Worm (Caenorhabditis elegans) whole organism, L1 larva: ENCODE results near the gene clc-7.

Source experiments
- alr-1 ChIP-seq: fragments of 200-800 bp; sonication (Bioruptor generic); optimal IDR thresholded peaks from 2 replicates; lab custom pipeline; 2018; ENCODE audit warnings: borderline replicate concordance, mild to moderate bottlenecking, missing genetic modification characterization, missing compliant biosample characterization
- blmp-1 ChIP-seq: fragments of 150-350 bp; optimal IDR thresholded peaks from 2 replicates; lab custom pipeline; 2014; ENCODE audit warnings: missing biosample characterization, missing genetic modification characterization
- ceh-63 ChIP-seq: fragments of 200-800 bp; sonication (Bioruptor generic); optimal IDR thresholded peaks from 2 replicates; lab custom pipeline; 2018; ENCODE audit warnings: mild to moderate bottlenecking, missing genetic modification characterization, missing compliant biosample characterization
- ceh-88 ChIP-seq: fragments of 200-800 bp; sonication (Bioruptor generic); IDR thresholded peaks from 2 replicates; pipeline ENCODE4 v1.3.6; 2022; ENCODE audit warnings: missing genetic modification characterization, missing compliant biosample characterization
- ceh-90 ChIP-seq: sonication (generic microtip); optimal IDR thresholded peaks from 2 replicates; lab custom pipeline; 2016; ENCODE audit warnings: missing genetic modification characterization, missing compliant biosample characterization
- dpl-1 ChIP-seq, 3 experiments: fragments of 150-350 bp in 2 of 3; sonication (generic microtip) in 1 of 3; optimal IDR thresholded peaks; 2 replicates each; lab custom pipeline; 2014 to 2017; ENCODE audit warnings: missing biosample characterization in 3 of 3, missing genetic modification characterization in 3 of 3, missing genetic modification reagents in 3 of 3
- efl-1 ChIP-seq, 4 experiments: fragments of 150-350 bp; optimal IDR thresholded peaks in 3 of 4; peaks in 1 of 4; 1 replicate in 1 of 4; 2 replicates in 3 of 4; lab custom pipeline; 2014; ENCODE audit warnings: missing biosample characterization in 2 of 4, missing genetic modification characterization in 2 of 4, missing genetic modification reagents in 2 of 4
- elt-2 ChIP-seq: sonication (generic microtip); optimal IDR thresholded peaks from 2 replicates; lab custom pipeline; 2016; ENCODE audit warnings: missing genetic modification characterization, mild to moderate bottlenecking, inconsistent platforms, missing compliant biosample characterization, missing genetic modification reagents
- ets-5 ChIP-seq: fragments of 200-800 bp; sonication (Bioruptor generic); IDR thresholded peaks from 2 replicates; pipeline ENCODE4 v1.3.6; 2022; ENCODE audit warnings: missing genetic modification characterization, missing compliant biosample characterization
- fkh-10 ChIP-seq: sonication (generic microtip); optimal IDR thresholded peaks from 2 replicates; lab custom pipeline; 2017; ENCODE audit warnings: missing biosample characterization, missing genetic modification reagents, missing genetic modification characterization
- fos-1 ChIP-seq: fragments of 150-350 bp; optimal IDR thresholded peaks from 2 replicates; lab custom pipeline; 2014; ENCODE audit warnings: missing biosample characterization, missing genetic modification characterization
- hlh-17 ChIP-seq: fragments of 200-800 bp; sonication (Bioruptor generic); optimal IDR thresholded peaks from 2 replicates; lab custom pipeline; 2018; ENCODE audit warnings: missing genetic modification characterization, mild to moderate bottlenecking, missing compliant biosample characterization, moderate library complexity, borderline replicate concordance
- hlh-4 ChIP-seq: sonication (generic microtip); optimal IDR thresholded peaks from 2 replicates; lab custom pipeline; 2016; ENCODE audit warnings: mild to moderate bottlenecking, missing genetic modification characterization, missing compliant biosample characterization
- irx-1 ChIP-seq: sonication (generic microtip); optimal IDR thresholded peaks from 2 replicates; lab custom pipeline; 2016; ENCODE audit warnings: missing genetic modification characterization, missing compliant biosample characterization
- lin-14 ChIP-seq: fragments of 200-800 bp; sonication (Bioruptor generic); optimal IDR thresholded peaks from 2 replicates; lab custom pipeline; 2018; ENCODE audit warnings: mild to moderate bottlenecking, missing genetic modification characterization, moderate library complexity, missing compliant biosample characterization
- lin-39 ChIP-seq: fragments of 150-350 bp; optimal IDR thresholded peaks from 2 replicates; lab custom pipeline; 2014; ENCODE audit warnings: missing biosample characterization, missing genetic modification reagents, missing genetic modification characterization
- lsy-2 ChIP-seq, 2 experiments: fragments of 150-350 bp; optimal IDR thresholded peaks; 2 replicates each; lab custom pipeline; 2014; ENCODE audit warnings: missing biosample characterization in 2 of 2, missing genetic modification characterization in 2 of 2
- mab-9 ChIP-seq: fragments of 200-800 bp; sonication (Bioruptor generic); IDR thresholded peaks from 2 replicates; pipeline ENCODE4 v1.3.6; 2022; ENCODE audit warnings: missing genetic modification reagents, missing genetic modification characterization, missing compliant biosample characterization
- mep-1 ChIP-seq: fragments of 150-350 bp; optimal IDR thresholded peaks from 2 replicates; lab custom pipeline; 2014; ENCODE audit warnings: missing biosample characterization, missing genetic modification characterization
- nhr-11 ChIP-seq: fragments of 150-350 bp; optimal IDR thresholded peaks from 2 replicates; lab custom pipeline; 2014; ENCODE audit warnings: missing biosample characterization, missing genetic modification characterization
- nhr-12 ChIP-seq: sonication (generic microtip); optimal IDR thresholded peaks from 2 replicates; lab custom pipeline; 2017; ENCODE audit warnings: missing biosample characterization, missing genetic modification characterization
- nhr-19 ChIP-seq: fragments of 200-800 bp; sonication (Bioruptor generic); conservative IDR thresholded peaks from 2 replicates; pipeline ENCODE4 v1.3.6; 2022; ENCODE audit warnings: missing genetic modification characterization, missing compliant biosample characterization
- nhr-28 ChIP-seq: fragments of 150-350 bp; optimal IDR thresholded peaks from 2 replicates; lab custom pipeline; 2014; ENCODE audit warnings: missing biosample characterization, missing genetic modification characterization
- nhr-47 ChIP-seq: sonication (generic microtip); optimal IDR thresholded peaks from 2 replicates; lab custom pipeline; 2016; ENCODE audit warnings: mild to moderate bottlenecking, missing genetic modification characterization, moderate library complexity, missing compliant biosample characterization
- nhr-71 ChIP-seq: sonication (generic microtip); optimal IDR thresholded peaks from 2 replicates; lab custom pipeline; 2016; ENCODE audit warnings: mild to moderate bottlenecking, missing genetic modification characterization, moderate library complexity, missing compliant biosample characterization
- nhr-77 ChIP-seq: fragments of 150-350 bp; optimal IDR thresholded peaks from 2 replicates; lab custom pipeline; 2014; ENCODE audit warnings: missing biosample characterization, missing genetic modification characterization
- nhr-85 ChIP-seq: sonication (generic microtip); peaks from one replicate; lab custom pipeline; 2016; ENCODE audit warnings: missing genetic modification characterization, inconsistent platforms, missing compliant biosample characterization
- nhr-90 ChIP-seq: sonication (generic microtip); optimal IDR thresholded peaks from 2 replicates; lab custom pipeline; 2016; ENCODE audit warnings: mild to moderate bottlenecking, missing genetic modification characterization, missing compliant biosample characterization; ENCODE audit not compliant: poor library complexity
- pag-3 ChIP-seq: sonication (generic microtip); optimal IDR thresholded peaks from 2 replicates; lab custom pipeline; 2017; ENCODE audit warnings: missing genetic modification characterization, mild to moderate bottlenecking, missing compliant biosample characterization, antibody characterized with exemption, borderline replicate concordance; ENCODE audit not compliant: insufficient read depth
- pqm-1 ChIP-seq: sonication (generic microtip); optimal IDR thresholded peaks from 3 replicates; lab custom pipeline; 2017; ENCODE audit warnings: missing biosample characterization, missing genetic modification characterization
- rnt-1 ChIP-seq: sonication (generic microtip); optimal IDR thresholded peaks from 2 replicates; lab custom pipeline; 2016; ENCODE audit warnings: mild to moderate bottlenecking, missing genetic modification characterization, moderate library complexity, missing compliant biosample characterization
- snu-23 ChIP-seq: sonication (generic microtip); optimal IDR thresholded peaks from 2 replicates; lab custom pipeline; 2016; ENCODE audit warnings: missing genetic modification characterization, missing compliant biosample characterization
- sptf-1 ChIP-seq: fragments of 150-350 bp; optimal IDR thresholded peaks from 2 replicates; lab custom pipeline; 2014; ENCODE audit warnings: missing biosample characterization, missing genetic modification characterization
- sup-37 ChIP-seq: fragments of 200-800 bp; sonication (Bioruptor generic); optimal IDR thresholded peaks from 2 replicates; lab custom pipeline; 2018; ENCODE audit warnings: mild to moderate bottlenecking, missing genetic modification characterization, missing compliant biosample characterization
- swsn-7 ChIP-seq: sonication (generic microtip); optimal IDR thresholded peaks from 2 replicates; lab custom pipeline; 2016; ENCODE audit warnings: missing genetic modification characterization, missing compliant biosample characterization
- tbx-2 ChIP-seq: sonication (generic microtip); optimal IDR thresholded peaks from 2 replicates; lab custom pipeline; 2016; ENCODE audit warnings: missing genetic modification characterization, missing compliant biosample characterization
- unc-30 ChIP-seq: sonication (generic microtip); optimal IDR thresholded peaks from 2 replicates; lab custom pipeline; 2017; ENCODE audit warnings: missing biosample characterization, missing genetic modification characterization
- unc-62 ChIP-seq: fragments of 150-350 bp; optimal IDR thresholded peaks from 2 replicates; lab custom pipeline; 2014; ENCODE audit warnings: missing biosample characterization, missing genetic modification reagents, missing genetic modification characterization
- vab-15 ChIP-seq: sonication (generic microtip); optimal IDR thresholded peaks from 2 replicates; lab custom pipeline; 2017; ENCODE audit warnings: missing genotype, mild to moderate bottlenecking, missing genetic modification characterization, missing compliant biosample characterization
- xbp-1 ChIP-seq: sonication (generic microtip); optimal IDR thresholded peaks from 2 replicates; lab custom pipeline; 2016; ENCODE audit warnings: missing genetic modification characterization, missing compliant biosample characterization
- ztf-4 ChIP-seq: fragments of 150-350 bp; optimal IDR thresholded peaks from 2 replicates; lab custom pipeline; 2014; ENCODE audit warnings: missing biosample characterization, missing genetic modification characterization

clc-7 gene

DNA sequence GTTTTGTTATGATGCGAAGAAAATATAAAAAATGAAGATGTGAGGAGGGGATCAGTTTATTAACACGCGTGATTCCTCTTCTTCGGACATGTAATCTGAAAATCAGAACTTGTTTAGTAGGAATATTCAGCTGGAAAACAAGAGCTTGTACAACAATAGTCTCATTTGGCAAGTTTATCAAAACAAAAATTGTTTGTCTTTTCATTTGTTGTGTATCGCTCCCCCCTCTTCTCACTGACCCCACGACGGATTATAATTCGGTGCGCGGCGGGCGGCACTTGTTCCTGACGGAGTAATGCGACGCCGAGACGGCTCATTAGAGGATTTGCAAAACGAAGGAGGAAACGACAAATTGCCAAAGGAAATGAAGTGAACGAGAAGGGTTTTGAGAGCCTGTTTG lies 34.0 kb upstream of the clc-7 start, which contains the start of gene ZC449.4:
Gene ZC449.4, minus strand, starts transcription at position 101 of the 400 bp plus-strand sequence.
- TF ChIP-seq irx-1 (tag; lab: Kevin White, UChicago) (no peak), rnt-1 (tag; lab: Kevin White, UChicago) (no peak), tbx-2 (tag; lab: Kevin White, UChicago) (no peak), ztf-4 (tag; lab: Kevin White, UChicago) (no peak), vab-15 (tag; lab: Kevin White, UChicago) (no peak), ets-5 (GFP tag; lab: Robert Waterston, UW) (no peak), nhr-85 (tag; lab: Kevin White, UChicago) (no peak), snu-23 (no peak), unc-62 (GFP tag; lab: Kevin White, UChicago) (no peak), lsy-2 (tag; optimal IDR thresholded peaks at IDR 0.05; lab: Kevin White, UChicago) (no peak), unc-30 (tag; lab: Kevin White, UChicago) (no peak), swsn-7 (tag; lab: Kevin White, UChicago) (no peak), dpl-1 (GFP tag; optimal IDR thresholded peaks at IDR 0.05; lab: Kevin White, UChicago) (no peak), fos-1 (tag; lab: Kevin White, UChicago) (no peak)

DNA sequence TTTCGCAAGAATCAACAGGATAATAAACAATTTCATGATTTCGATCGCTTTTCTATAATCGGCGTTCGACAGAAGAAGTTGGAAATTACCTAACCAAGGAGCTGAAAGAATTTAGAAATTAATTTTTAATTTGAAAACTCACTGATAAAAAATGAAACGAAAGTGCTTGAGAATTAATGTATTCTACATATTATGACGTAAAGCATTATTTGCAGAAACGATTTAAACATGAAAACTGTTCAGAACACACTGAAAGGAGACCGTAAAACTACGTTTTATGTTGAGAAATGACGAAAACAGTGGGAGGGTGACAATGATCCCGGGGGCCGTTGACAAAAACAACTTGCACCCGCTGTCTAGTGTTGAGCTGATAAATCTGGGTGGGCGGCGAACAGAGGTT lies 30.2 kb upstream of the clc-7 start, which contains the start of gene ZC449.5:
Gene ZC449.5, minus strand, starts transcription at position 101 of the 400 bp plus-strand sequence.
- no peak for TF ChIP-seq lsy-2 (tag; optimal IDR thresholded peaks at IDR 0.05; lab: Kevin White, UChicago)
- no peak for TF ChIP-seq pqm-1 (tag; lab: Kevin White, UChicago)
- TF ChIP-seq nhr-28 (tag; lab: Kevin White, UChicago), result no peak
- TF ChIP-seq nhr-11 (tag; lab: Kevin White, UChicago), result no peak
- TF ChIP-seq fkh-10 (GFP tag; lab: Kevin White, UChicago), result no peak
- TF ChIP-seq lin-39 (tag; lab: Kevin White, UChicago), result no peak
- no peak for TF ChIP-seq ceh-88 (GFP tag; lab: Robert Waterston, UW)
- no peak for TF ChIP-seq irx-1 (tag; lab: Kevin White, UChicago)
- no peak for TF ChIP-seq nhr-77
- no peak for TF ChIP-seq dpl-1 (GFP tag; optimal IDR thresholded peaks at IDR 0.05; lab: Kevin White, UChicago)
- TF ChIP-seq alr-1, result no peak
- no peak for TF ChIP-seq ceh-90
- no peak for TF ChIP-seq pag-3 (tag; lab: Kevin White, UChicago)
- TF ChIP-seq unc-62 (GFP tag; lab: Kevin White, UChicago), result no peak
- TF ChIP-seq blmp-1 (tag; lab: Kevin White, UChicago), result no peak
- no peak for TF ChIP-seq nhr-47 (tag; lab: Kevin White, UChicago)
- no peak for TF ChIP-seq elt-2 (tag; lab: Kevin White, UChicago)
- no peak for TF ChIP-seq nhr-71 (tag; lab: Kevin White, UChicago)
- TF ChIP-seq unc-30 (tag; lab: Kevin White, UChicago), result no peak

DNA sequence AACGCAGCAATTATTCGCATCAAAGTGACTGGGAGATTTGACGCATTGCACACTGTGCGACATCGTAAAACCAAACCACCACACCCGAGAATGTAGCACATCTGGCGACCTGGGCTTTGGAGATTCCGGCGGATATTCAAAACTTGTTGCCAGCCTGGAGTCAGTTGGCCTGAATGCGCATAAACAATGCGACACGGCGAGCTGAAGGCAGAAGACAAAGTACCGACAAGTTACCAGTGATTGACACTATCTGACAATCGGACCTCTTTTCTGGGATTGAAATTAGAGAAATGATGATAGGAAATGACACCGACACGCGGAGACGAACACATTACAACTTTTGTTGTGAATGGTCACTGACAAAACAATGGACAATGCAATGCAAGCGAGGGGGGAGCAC lies 29.1 kb upstream of the clc-7 start:
- TF ChIP-seq nhr-12 (tag; lab: Kevin White, UChicago), result no peak
- TF ChIP-seq mep-1, result no peak
- TF ChIP-seq hlh-17, result no peak
- no peak for TF ChIP-seq mab-9 (GFP tag; lab: Robert Waterston, UW)
- no peak for TF ChIP-seq hlh-4 (tag; lab: Kevin White, UChicago)
- no peak for TF ChIP-seq fkh-10 (GFP tag; lab: Kevin White, UChicago)
- TF ChIP-seq nhr-90 (tag; lab: Kevin White, UChicago), result no peak
- TF ChIP-seq dpl-1 (GFP tag; optimal IDR thresholded peaks at IDR 0.05; lab: Kevin White, UChicago), result no peak
- no peak for TF ChIP-seq sptf-1 (tag; lab: Kevin White, UChicago)
- TF ChIP-seq nhr-19, result no peak
- TF ChIP-seq sup-37 (GFP tag; lab: Kevin White, UChicago), result no peak
- TF ChIP-seq ceh-63 (GFP tag; lab: Kevin White, UChicago), result no peak
- TF ChIP-seq ztf-4 (tag; lab: Kevin White, UChicago), result no peak
- no peak for TF ChIP-seq xbp-1 (tag; lab: Kevin White, UChicago)
- no peak for TF ChIP-seq pqm-1 (tag; lab: Kevin White, UChicago)
- no peak for TF ChIP-seq efl-1 (optimal IDR thresholded peaks at IDR 0.05; lab: Kevin White, UChicago)
- TF ChIP-seq efl-1 (GFP tag; optimal IDR thresholded peaks at IDR 0.05 in 1 of 2; lab: Kevin White, UChicago), result no peak
- no peak for TF ChIP-seq pag-3 (tag; lab: Kevin White, UChicago)
- TF ChIP-seq lin-14 (GFP tag; lab: Kevin White, UChicago), result no peak
